Fruit fly (Drosophila melanogaster): ENCODE results near the gene CG4186.

CG4186 gene

DNA sequence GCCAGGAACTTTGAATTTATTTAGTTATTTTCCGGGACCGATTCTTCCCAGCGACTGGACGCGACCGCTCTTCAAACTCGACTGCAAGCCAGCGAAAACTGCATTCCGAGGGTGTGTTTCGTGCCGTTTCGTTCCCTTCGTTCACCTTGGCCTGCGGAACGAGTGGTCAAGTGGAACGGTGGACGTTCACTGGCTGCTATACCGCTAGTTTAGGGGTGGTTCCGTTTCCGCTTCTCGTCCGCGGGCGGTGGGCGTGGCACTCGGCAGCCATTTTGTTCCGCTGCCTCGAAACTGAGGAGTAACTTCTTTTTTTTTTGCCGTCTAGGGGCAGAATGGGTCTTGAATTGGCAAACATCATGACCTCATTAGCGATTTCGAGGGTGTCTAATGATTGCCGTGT, 23.3 kb downstream of the CG4186 start, which contains the start of gene Six4 (continued):
- TF ChIP-seq CG13894 (tag; optimal IDR thresholded peaks at IDR 0.05) (no peak), nerfin-1 (tag; optimal IDR thresholded peaks at IDR 0.05) (peak; percentile 82), CG17802 (tag; optimal IDR thresholded peaks at IDR 0.05) (no peak), unc-4 (GFP tag; IDR thresholded peaks at IDR 0.05; ENCODE audit: partially characterized antibody) (no peak), sens-2 (GFP tag; IDR thresholded peaks at IDR 0.05) (no peak), pros (GFP tag; optimal IDR thresholded peaks at IDR 0.05) (peak; percentile 26), fu2 (GFP tag; optimal IDR thresholded peaks at IDR 0.05) (no peak), onecut (GFP tag; IDR thresholded peaks at IDR 0.05) (0 out of 2 replicates have a peak, but pooled peaks have one; percentile 20), unpg (GFP tag; optimal IDR thresholded peaks at IDR 0.05) (no peak), Max (GFP tag; optimal IDR thresholded peaks at IDR 0.05) (no peak), rib (GFP tag; IDR thresholded peaks at IDR 0.05) (no peak), D19B (GFP tag; optimal IDR thresholded peaks at IDR 0.05) (no peak), HLH4C (GFP tag; IDR thresholded peaks at IDR 0.05; ENCODE audit: partially characterized antibody) (no peak), CG11695 (GFP tag; IDR thresholded peaks at IDR 0.05) (no peak), lilli (GFP tag; optimal IDR thresholded peaks at IDR 0.05) (no peak), sd (tag; optimal IDR thresholded peaks at IDR 0.05) (no peak), crp (GFP tag; optimal IDR thresholded peaks at IDR 0.05) (no peak), CG18619 (GFP tag; optimal IDR thresholded peaks at IDR 0.05) (no peak), CG8478 (optimal IDR thresholded peaks at IDR 0.05) (no peak), CG12219 (GFP tag; optimal IDR thresholded peaks at IDR 0.05) (peak; percentile 15), lbe (GFP tag; optimal IDR thresholded peaks at IDR 0.05) (no peak), Sox100B (GFP tag; optimal IDR thresholded peaks at IDR 0.05) (no peak), Hr3 (GFP tag; optimal IDR thresholded peaks at IDR 0.05) (no peak), CG10366 (GFP tag; IDR thresholded peaks at IDR 0.05) (no peak), chn (GFP tag; optimal IDR thresholded peaks at IDR 0.05) (no peak), Gsc (GFP tag; IDR thresholded peaks at IDR 0.05) (no peak), CG10654 (GFP tag; optimal IDR thresholded peaks at IDR 0.05) (no peak), tio (GFP tag; optimal IDR thresholded peaks at IDR 0.05) (no peak), Nf-YB (GFP tag; optimal IDR thresholded peaks at IDR 0.05) (peak; percentile 95), Opbp (GFP tag; IDR thresholded peaks at IDR 0.05; ENCODE audit: partially characterized antibody) (no peak), CG13775 (GFP tag; optimal IDR thresholded peaks at IDR 0.05) (no peak), NfI (GFP tag; optimal IDR thresholded peaks at IDR 0.05) (no peak), Asciz (GFP tag; optimal IDR thresholded peaks at IDR 0.05) (no peak), CG7372 (GFP tag; IDR thresholded peaks at IDR 0.05) (no peak), B-H2 (GFP tag; optimal IDR thresholded peaks at IDR 0.05) (no peak), gro (GFP tag; optimal IDR thresholded peaks at IDR 0.05) (no peak), dpn (GFP tag; optimal IDR thresholded peaks at IDR 0.05) (no peak), dati (GFP tag; IDR thresholded peaks at IDR 0.05) (no peak), CG11560 (tag; IDR thresholded peaks at IDR 0.05) (no peak), CG9797 (GFP tag; optimal IDR thresholded peaks at IDR 0.05) (no peak), cas (GFP tag; IDR thresholded peaks at IDR 0.05) (no peak), CG17361 (GFP tag; IDR thresholded peaks at IDR 0.05) (no peak), Fer3 (tag; optimal IDR thresholded peaks at IDR 0.05) (no peak), chinmo (GFP tag; IDR thresholded peaks at IDR 0.05; ENCODE audit: partially characterized antibody) (no peak), Neu2 (GFP tag; optimal IDR thresholded peaks at IDR 0.05; ENCODE audit: borderline replicate concordance) (no peak), CG34224 (GFP tag; IDR thresholded peaks at IDR 0.05; ENCODE audit: partially characterized antibody) (no peak), ranshi (GFP tag; IDR thresholded peaks at IDR 0.05) (no peak), CG13287 (GFP tag; IDR thresholded peaks at IDR 0.05; ENCODE audit: partially characterized antibody) (no peak), CG5245 (GFP tag; optimal IDR thresholded peaks at IDR 0.05) (no peak), wek (GFP tag; optimal IDR thresholded peaks at IDR 0.05) (peak; percentile 53), CG3726 (GFP tag; IDR thresholded peaks at IDR 0.05) (no peak)
